Worm (Caenorhabditis elegans): Measurements from ENCODE around the gene B0250.5.

DNA sequence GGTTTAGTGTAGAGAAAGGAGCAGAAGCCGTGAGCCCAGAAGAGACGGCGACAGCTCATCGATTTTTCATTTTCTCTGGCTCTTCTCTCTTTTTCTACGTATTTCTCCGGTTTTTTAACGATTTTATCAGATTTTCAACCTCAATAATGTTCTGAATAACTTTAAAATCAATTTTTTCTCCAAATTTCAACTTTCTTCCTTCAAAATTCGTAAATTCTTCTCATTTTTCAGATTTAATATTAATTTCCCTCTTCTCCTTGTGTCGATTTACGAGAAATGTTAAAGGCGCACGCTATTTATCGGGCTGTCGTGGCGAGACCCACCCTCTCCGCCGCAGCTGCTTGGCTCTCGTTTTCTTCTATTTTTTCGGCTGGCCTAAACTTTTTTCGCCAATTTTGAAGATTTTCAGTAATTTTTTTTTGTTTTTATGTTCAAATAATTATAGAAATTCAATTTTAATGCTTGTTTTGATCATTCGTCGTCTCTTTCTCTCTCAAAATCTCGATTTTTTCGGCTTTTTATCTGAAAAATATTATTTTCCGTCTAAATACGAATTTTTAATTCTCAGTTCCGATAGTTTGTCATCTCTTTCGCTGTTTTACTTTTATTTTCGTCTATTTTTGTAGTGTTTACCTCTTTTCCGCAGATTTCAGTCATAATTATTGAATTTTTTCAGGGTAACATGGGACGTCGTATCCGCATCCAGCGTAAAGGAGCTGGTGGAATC is 14.5 kb upstream of the B0250.5 start, which contains the start of the genes calf-1 and rpl-2:
- TF ChIP-seq ama-1 (optimal IDR thresholded peaks at IDR 0.05) (no peak), tbx-37 (GFP tag; conservative IDR thresholded peaks at IDR 0.05) (no peak), ets-7 (tag; optimal IDR thresholded peaks at IDR 0.05) (no peak)
